Fruit fly (Drosophila melanogaster) whole organism, embryonic: ENCODE measurements around the gene CG14868.

Source experiments
- Abd-B ChIP-seq: fragments of 200-800 bp; sonication (Bioruptor generic); optimal IDR thresholded peaks from 2 replicates; lab custom pipeline; 2018; ENCODE audit warnings: missing biosample characterization, mild to moderate bottlenecking, missing genetic modification characterization, moderate library complexity
- Bteb2 ChIP-seq: fragments of 200-800 bp; sonication (Bioruptor generic); optimal IDR thresholded peaks from 2 replicates; lab custom pipeline; 2016; ENCODE audit warnings: missing biosample characterization, missing genetic modification characterization
- CG10959 ChIP-seq: fragments of 200-800 bp; sonication (Bioruptor generic); IDR thresholded peaks from 2 replicates; pipeline ENCODE4 v1.3.6; 2022; ENCODE audit warnings: missing biosample characterization, missing genetic modification characterization
- CG11093 ChIP-seq: fragments of 200-800 bp; sonication (Bioruptor generic); IDR thresholded peaks from 3 replicates; pipeline ENCODE4 v1.3.6; 2022; ENCODE audit warnings: missing biosample characterization, missing genetic modification characterization
- CG11247 ChIP-seq: fragments of 200-800 bp; sonication (Bioruptor generic); IDR thresholded peaks from 2 replicates; pipeline ENCODE4 v1.3.6; 2022; ENCODE audit warnings: missing biosample characterization, missing genetic modification characterization
- CG11696 ChIP-seq: fragments of 200-800 bp; sonication (Bioruptor generic); IDR thresholded peaks from 2 replicates; pipeline ENCODE4 v1.3.6; 2022; ENCODE audit warnings: missing biosample characterization, missing genetic modification characterization
- CG12104 ChIP-seq: fragments of 200-800 bp; sonication (Bioruptor generic); optimal IDR thresholded peaks from 3 replicates; lab custom pipeline; 2016; ENCODE audit warnings: missing biosample characterization, missing genetic modification characterization
- CG12391 ChIP-seq: fragments of 200-800 bp; sonication (Bioruptor generic); optimal IDR thresholded peaks from 3 replicates; lab custom pipeline; 2018; ENCODE audit warnings: missing biosample characterization, mild to moderate bottlenecking, missing genetic modification characterization, moderate library complexity
- CG13775 ChIP-seq: fragments of 200-800 bp; sonication (Bioruptor generic); optimal IDR thresholded peaks from 3 replicates; lab custom pipeline; 2017; ENCODE audit warnings: missing biosample characterization, mild to moderate bottlenecking, missing genetic modification characterization
- CG1647 ChIP-seq: fragments of 200-800 bp; sonication (Bioruptor generic); optimal IDR thresholded peaks from 3 replicates; lab custom pipeline; 2016; ENCODE audit warnings: missing biosample characterization, missing genetic modification characterization
- CG17186 ChIP-seq: fragments of 200-800 bp; sonication (Bioruptor generic); optimal IDR thresholded peaks from 3 replicates; lab custom pipeline; 2017; ENCODE audit warnings: missing biosample characterization, missing genetic modification reagents, missing genetic modification characterization
- CG17568 ChIP-seq: fragments of 200-800 bp; sonication (Bioruptor generic); optimal IDR thresholded peaks from 2 replicates; lab custom pipeline; 2018; ENCODE audit warnings: missing biosample characterization, mild to moderate bottlenecking, missing genetic modification characterization, moderate library complexity
- CG18011 ChIP-seq: fragments of 200-800 bp; sonication (Bioruptor generic); optimal IDR thresholded peaks from 2 replicates; lab custom pipeline; 2017; ENCODE audit warnings: missing biosample characterization, missing genetic modification characterization, mild to moderate bottlenecking, moderate library complexity, missing genotype
- CG2202 ChIP-seq: fragments of 200-800 bp; sonication (Bioruptor generic); optimal IDR thresholded peaks from 2 replicates; lab custom pipeline; 2018; ENCODE audit warnings: missing biosample characterization, mild to moderate bottlenecking, missing genetic modification characterization
- CG4360 ChIP-seq: fragments of 200-800 bp; sonication (Bioruptor generic); IDR thresholded peaks from 2 replicates; pipeline ENCODE4 v1.3.6; 2022; ENCODE audit warnings: missing biosample characterization, missing genetic modification characterization
- CG7357 ChIP-seq: fragments of 200-800 bp; sonication (Bioruptor generic); IDR thresholded peaks from 3 replicates; pipeline ENCODE4 v1.3.6; 2022; ENCODE audit warnings: missing biosample characterization, missing genetic modification characterization
- CG9932 ChIP-seq: fragments of 200-800 bp; sonication (Bioruptor generic); IDR thresholded peaks from 2 replicates; pipeline ENCODE4 v1.3.6; 2022; ENCODE audit warnings: missing biosample characterization, missing genetic modification characterization
- Deaf1 ChIP-seq: fragments of 200-800 bp; optimal IDR thresholded peaks from 3 replicates; lab custom pipeline; 2019; ENCODE audit warnings: missing biosample characterization, mild to moderate bottlenecking, missing genetic modification characterization, moderate library complexity
- Dfd ChIP-seq, 2 experiments: fragments of >200 bp; optimal IDR thresholded peaks; 2 replicates each; lab custom pipeline; 2017; ENCODE audit warnings: missing biosample characterization in 2 of 2, missing genetic modification characterization in 2 of 2
- Doc2 ChIP-seq: fragments of 200-800 bp; sonication (Bioruptor generic); IDR thresholded peaks from 2 replicates; pipeline ENCODE4 v1.3.6; 2022; ENCODE audit warnings: missing biosample characterization, missing genetic modification characterization
- E2f1 ChIP-seq: fragments of 200-800 bp; sonication (Bioruptor generic); IDR thresholded peaks from 2 replicates; pipeline ENCODE4 v1.3.6; 2022; ENCODE audit warnings: missing biosample characterization, missing genetic modification characterization
- Kr ChIP-seq: fragments of 200-800 bp; sonication (Bioruptor generic); optimal IDR thresholded peaks from 2 replicates; lab custom pipeline; 2017; ENCODE audit warnings: missing biosample characterization, mild to moderate bottlenecking, missing genetic modification characterization
- NC2β ChIP-seq: fragments of 200-800 bp; sonication (Bioruptor generic); optimal IDR thresholded peaks from 2 replicates; lab custom pipeline; 2016; ENCODE audit warnings: missing biosample characterization, missing genetic modification characterization
- Nf-YC ChIP-seq: fragments of 200-800 bp; optimal IDR thresholded peaks from 3 replicates; lab custom pipeline; 2019; ENCODE audit warnings: missing biosample characterization, mild to moderate bottlenecking, missing genetic modification characterization, moderate library complexity
- ato ChIP-seq: fragments of 200-800 bp; sonication (Bioruptor generic); IDR thresholded peaks from 2 replicates; pipeline ENCODE4 v1.3.6; 2022; ENCODE audit warnings: missing biosample characterization, missing genetic modification characterization; ENCODE audit not compliant: partially characterized antibody
- bcd ChIP-seq: fragments of 200-800 bp; sonication (Bioruptor generic); optimal IDR thresholded peaks from 2 replicates; lab custom pipeline; 2017; ENCODE audit warnings: missing biosample characterization, mild to moderate bottlenecking, missing genetic modification characterization
- cato ChIP-seq: fragments of 200-800 bp; sonication (Bioruptor generic); optimal IDR thresholded peaks from 2 replicates; lab custom pipeline; 2016; ENCODE audit warnings: missing biosample characterization, missing genetic modification characterization, borderline replicate concordance
- cg ChIP-seq: fragments of 200-800 bp; sonication (Bioruptor generic); optimal IDR thresholded peaks from 3 replicates; lab custom pipeline; 2019; ENCODE audit warnings: missing biosample characterization, mild to moderate bottlenecking, missing genetic modification characterization, moderate library complexity
- danr ChIP-seq: fragments of 200-800 bp; sonication (Bioruptor generic); IDR thresholded peaks from 2 replicates; pipeline ENCODE4 v1.3.6; 2022; ENCODE audit warnings: missing biosample characterization, missing genetic modification characterization
- dimm ChIP-seq: fragments of 200-800 bp; sonication (Bioruptor generic); IDR thresholded peaks from 2 replicates; pipeline ENCODE4 v1.3.6; 2022; ENCODE audit warnings: missing biosample characterization, missing genetic modification characterization
- en ChIP-seq: fragments of 200-800 bp; sonication (Bioruptor generic); optimal IDR thresholded peaks from 2 replicates; lab custom pipeline; 2016; ENCODE audit warnings: missing biosample characterization, missing genetic modification characterization
- eve ChIP-seq, 2 experiments: fragments of >200 bp; optimal IDR thresholded peaks; 2 replicates each; lab custom pipeline; 2017; ENCODE audit warnings: missing biosample characterization in 2 of 2, missing genetic modification characterization in 2 of 2
- eyg ChIP-seq: fragments of 200-800 bp; sonication (Bioruptor generic); optimal IDR thresholded peaks from 3 replicates; lab custom pipeline; 2016; ENCODE audit warnings: missing biosample characterization, missing genetic modification characterization
- fd3F ChIP-seq: fragments of 200-800 bp; sonication (Bioruptor generic); optimal IDR thresholded peaks from 2 replicates; lab custom pipeline; 2018; ENCODE audit warnings: missing biosample characterization, mild to moderate bottlenecking, missing genetic modification characterization, moderate library complexity
- fd64A ChIP-seq: fragments of 200-800 bp; sonication (Bioruptor generic); optimal IDR thresholded peaks from 3 replicates; lab custom pipeline; 2018; ENCODE audit warnings: missing biosample characterization, mild to moderate bottlenecking, missing genetic modification characterization
- gro ChIP-seq: fragments of 200-800 bp; sonication (Bioruptor generic); optimal IDR thresholded peaks from 2 replicates; lab custom pipeline; 2016; ENCODE audit warnings: missing biosample characterization, missing genetic modification characterization
- jing ChIP-seq: fragments of 200-800 bp; sonication (Bioruptor generic); optimal IDR thresholded peaks from 2 replicates; lab custom pipeline; 2018; ENCODE audit warnings: missing biosample characterization, mild to moderate bottlenecking, missing genetic modification characterization
- luna ChIP-seq: fragments of 200-800 bp; sonication (Bioruptor generic); optimal IDR thresholded peaks from 2 replicates; lab custom pipeline; 2016; ENCODE audit warnings: missing biosample characterization, missing genetic modification characterization
- nau ChIP-seq: fragments of 200-800 bp; sonication (Bioruptor generic); optimal IDR thresholded peaks from 3 replicates; lab custom pipeline; 2017; ENCODE audit warnings: missing biosample characterization, mild to moderate bottlenecking, missing genetic modification characterization, missing genetic modification reagents
- phol ChIP-seq: fragments of 200-800 bp; sonication (Bioruptor generic); optimal IDR thresholded peaks from 3 replicates; lab custom pipeline; 2018; ENCODE audit warnings: missing biosample characterization, mild to moderate bottlenecking, missing genetic modification characterization, moderate library complexity
- pros ChIP-seq: fragments of 200-800 bp; sonication (Bioruptor generic); optimal IDR thresholded peaks from 3 replicates; lab custom pipeline; 2019; ENCODE audit warnings: missing biosample characterization, mild to moderate bottlenecking, missing genetic modification characterization, moderate library complexity
- schlank ChIP-seq: fragments of 200-800 bp; sonication (Bioruptor generic); optimal IDR thresholded peaks from 2 replicates; lab custom pipeline; 2018; ENCODE audit warnings: missing biosample characterization, mild to moderate bottlenecking, missing genetic modification characterization
- shn ChIP-seq: fragments of 200-800 bp; sonication (Bioruptor generic); optimal IDR thresholded peaks from 3 replicates; lab custom pipeline; 2016; ENCODE audit warnings: missing biosample characterization, missing genetic modification characterization
- trh ChIP-seq: fragments of 200-800 bp; sonication (Bioruptor generic); optimal IDR thresholded peaks from 2 replicates; lab custom pipeline; 2016; ENCODE audit warnings: missing biosample characterization, missing genetic modification characterization
- twi ChIP-seq: fragments of 200-800 bp; optimal IDR thresholded peaks from 2 replicates; lab custom pipeline; 2019; ENCODE audit warnings: missing biosample characterization, mild to moderate bottlenecking, missing genetic modification characterization, moderate library complexity
- usp ChIP-seq: fragments of >200 bp; optimal IDR thresholded peaks from 2 replicates; lab custom pipeline; 2017; ENCODE audit warnings: missing biosample characterization, missing genetic modification characterization
- vfl ChIP-seq: fragments of 200-800 bp; sonication (Bioruptor generic); optimal IDR thresholded peaks from 2 replicates; lab custom pipeline; 2016; ENCODE audit warnings: missing biosample characterization, missing genetic modification characterization
- wor ChIP-seq: fragments of 200-800 bp; sonication (Bioruptor generic); IDR thresholded peaks from 2 replicates; pipeline ENCODE4 v1.3.6; 2022; ENCODE audit warnings: missing biosample characterization, missing genetic modification characterization
- zen ChIP-seq: fragments of 200-800 bp; sonication (Bioruptor generic); optimal IDR thresholded peaks from 3 replicates; lab custom pipeline; 2018; ENCODE audit warnings: missing biosample characterization, mild to moderate bottlenecking, missing genetic modification characterization, moderate library complexity
- zfh1 ChIP-seq: fragments of 200-800 bp; sonication (Bioruptor generic); IDR thresholded peaks from 3 replicates; pipeline ENCODE4 v1.3.6; 2022; ENCODE audit warnings: missing biosample characterization, missing genetic modification characterization

CG14868 gene

DNA sequence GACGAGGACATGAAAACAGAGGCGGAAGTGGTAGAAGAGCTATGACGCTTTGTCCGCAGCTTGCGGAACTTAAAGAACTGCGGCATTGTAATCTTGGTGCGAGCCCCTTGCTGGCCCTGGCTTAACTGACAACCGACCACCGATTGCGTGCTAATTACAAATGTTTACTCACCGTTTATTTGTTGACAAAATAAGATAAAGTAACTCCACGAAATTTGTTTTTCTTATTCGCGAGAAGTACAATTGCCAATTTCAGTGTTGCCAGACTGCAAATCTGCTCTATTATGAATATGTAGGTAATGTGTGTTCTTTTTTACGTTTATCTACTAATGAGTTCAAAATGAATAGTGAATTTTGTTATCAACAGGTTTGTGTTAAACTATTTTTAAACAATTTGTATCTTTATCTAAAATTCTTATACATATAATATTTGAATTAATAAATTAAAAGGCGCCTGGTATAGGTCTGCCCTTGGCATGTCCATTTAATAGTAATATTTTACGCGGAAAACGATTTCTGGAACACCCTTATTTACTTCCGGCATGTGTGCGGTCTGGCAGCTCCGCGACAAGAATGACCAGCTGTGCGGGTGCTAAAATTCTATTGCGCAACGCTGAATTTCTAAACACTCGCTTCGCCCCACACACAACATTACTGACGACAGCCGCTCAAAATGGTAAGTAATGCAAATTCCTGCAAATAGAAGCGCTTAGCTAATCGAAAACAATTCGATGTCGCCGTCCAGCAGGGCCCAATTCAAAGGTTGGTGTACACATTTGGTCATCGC is 12.9 kb downstream of the CG14868 start, which contains the start of the genes Atg4b and Hibch (continued):
- TF ChIP-seq jing (GFP tag; lab: Kevin White, UChicago) (no peak), dimm (GFP tag; lab: Robert Waterston, UW) (0 out of 2 replicates have a peak, but pooled peaks have one; percentile 30), twi (peak; percentile 86), zfh1 (GFP tag; lab: Robert Waterston, UW) (peak; percentile 62; the same call in 2 of the 3 replicates), CG1647 (GFP tag; lab: Kevin White, UChicago) (peak; percentile 8), CG17568 (no peak), CG2202 (tag; lab: Kevin White, UChicago) (peak; percentile 48), CG9932 (peak; percentile 94), CG10959 (peak; percentile 65), CG7357 (peak; percentile 68), CG17186 (GFP tag; lab: Kevin White, UChicago) (peak; percentile 37), Abd-B (no peak), danr (peak; percentile 74), ato (GFP tag; lab: Robert Waterston, UW) (peak; percentile 58; the same call in 1 of the 2 replicates), nau (no peak), schlank (tag; lab: Kevin White, UChicago) (peak; percentile 18), fd64A (GFP tag; lab: Kevin White, UChicago) (no peak), CG12104 (GFP tag; lab: Kevin White, UChicago) (peak; percentile 79), vfl (GFP tag; lab: Kevin White, UChicago) (peak; percentile 43), fd3F (GFP tag; lab: Kevin White, UChicago) (peak; percentile 79), Bteb2 (GFP tag; lab: Kevin White, UChicago) (peak; percentile 16), CG18011 (GFP tag; lab: Kevin White, UChicago) (peak; percentile 58), CG4360 (GFP tag; lab: Robert Waterston, UW) (no peak), E2f1 (GFP tag; lab: Robert Waterston, UW) (peak; percentile 68), wor (GFP tag; lab: Robert Waterston, UW) (peak; percentile 18; the same call in 1 of the 2 replicates), Doc2 (GFP tag; lab: Robert Waterston, UW) (no peak), CG12391 (peak; percentile 90), Deaf1 (tag; lab: Kevin White, UChicago) (no peak), luna (GFP tag; lab: Kevin White, UChicago) (no peak), CG11696 (GFP tag; lab: Robert Waterston, UW) (peak; percentile 48; the same call in 1 of the 2 replicates), CG13775 (GFP tag; lab: Kevin White, UChicago) (peak; percentile 87), pros (no peak), eve (GFP tag; optimal IDR thresholded peaks at IDR 0.05; lab: Kevin White, UChicago) (no peak), usp (GFP tag; lab: Kevin White, UChicago) (no peak), Kr (GFP tag; lab: Kevin White, UChicago) (no peak), phol (tag; lab: Kevin White, UChicago) (peak; percentile 85), gro (GFP tag; lab: Kevin White, UChicago) (no peak), cg (no peak), CG11093 (GFP tag; lab: Robert Waterston, UW) (peak; percentile 73; the same call in 2 of the 3 replicates), trh (GFP tag; lab: Kevin White, UChicago) (peak; percentile 45), NC2β (GFP tag; lab: Kevin White, UChicago) (no peak), bcd (GFP tag; lab: Kevin White, UChicago) (peak; percentile 86), CG11247 (GFP tag; lab: Robert Waterston, UW) (peak; percentile 65), zen (peak; percentile 91), Nf-YC (peak; percentile 87), en (GFP tag; lab: Kevin White, UChicago) (no peak), eyg (GFP tag; lab: Kevin White, UChicago) (no peak), shn (no peak), cato (GFP tag; lab: Kevin White, UChicago) (peak; percentile 58), Dfd (GFP tag; optimal IDR thresholded peaks at IDR 0.05; lab: Kevin White, UChicago) (no peak)
